Worm (Caenorhabditis elegans): ENCODE results near the gene F16G10.13.

Gene F16G10.13

ce11 chrII:2395864-2396263 is at the start of gene F16G10.13:
TSS of gene F16G10.13 (minus strand) at chrII:2395964.
- TF ChIP-seq dao-5 (tag; optimal IDR thresholded peaks at IDR 0.05) (no peak), W03F9.2 (tag; optimal IDR thresholded peaks at IDR 0.05) (no peak), him-1 (tag; optimal IDR thresholded peaks at IDR 0.05) (no peak)

ce11 chrII:2445164-2445563 is 49.4 kb upstream of the F16G10.13 start:
- TF ChIP-seq dao-5 (tag; optimal IDR thresholded peaks at IDR 0.05) (no peak), W03F9.2 (tag; optimal IDR thresholded peaks at IDR 0.05) (no peak), him-1 (tag; optimal IDR thresholded peaks at IDR 0.05) (no peak)

- TF ChIP-seq dao-5 (tag; optimal IDR thresholded peaks at IDR 0.05) (no peak), W03F9.2 (tag; optimal IDR thresholded peaks at IDR 0.05) (no peak), him-1 (tag; optimal IDR thresholded peaks at IDR 0.05) (no peak)
Observed at ce11 chrII:2442979-2443378, 47.2 kb upstream of the F16G10.13 start, which contains the start of gene vab-19. TSS of gene vab-19 (plus strand) at chrII:2443279.

- TF ChIP-seq him-1 (tag; optimal IDR thresholded peaks at IDR 0.05) = no peak
- TF ChIP-seq dao-5 (tag; optimal IDR thresholded peaks at IDR 0.05) = no peak
Observed at ce11 chrII:2442243-2442642, 46.5 kb upstream of the F16G10.13 start.

ce11 chrII:2440312-2440711 is 44.5 kb upstream of the F16G10.13 start:
- no peak for TF ChIP-seq W03F9.2 (tag; optimal IDR thresholded peaks at IDR 0.05)
- no peak for TF ChIP-seq dao-5 (tag; optimal IDR thresholded peaks at IDR 0.05)
- no peak for TF ChIP-seq him-1 (tag; optimal IDR thresholded peaks at IDR 0.05)

ce11 chrII:2438944-2439343 is 43.2 kb upstream of the F16G10.13 start:
- TF ChIP-seq W03F9.2 (tag; optimal IDR thresholded peaks at IDR 0.05) (no peak), him-1 (tag; optimal IDR thresholded peaks at IDR 0.05) (no peak), dao-5 (tag; optimal IDR thresholded peaks at IDR 0.05) (no peak)

- TF ChIP-seq W03F9.2 (tag; optimal IDR thresholded peaks at IDR 0.05) (no peak), dao-5 (tag; optimal IDR thresholded peaks at IDR 0.05) (no peak), him-1 (tag; optimal IDR thresholded peaks at IDR 0.05) (no peak)
Observed at ce11 chrII:2438180-2438579, 42.4 kb upstream of the F16G10.13 start.

ce11 chrII:2436757-2437156 is 41.0 kb upstream of the F16G10.13 start:
- no peak for TF ChIP-seq dao-5 (tag; optimal IDR thresholded peaks at IDR 0.05)
- TF ChIP-seq him-1 (tag; optimal IDR thresholded peaks at IDR 0.05) = no peak
- TF ChIP-seq W03F9.2 (tag; optimal IDR thresholded peaks at IDR 0.05) = no peak

ce11 chrII:2435566-2435965 is 39.8 kb upstream of the F16G10.13 start:
- TF ChIP-seq him-1 (tag; optimal IDR thresholded peaks at IDR 0.05) = no peak
- no peak for TF ChIP-seq dao-5 (tag; optimal IDR thresholded peaks at IDR 0.05)
- no peak for TF ChIP-seq W03F9.2 (tag; optimal IDR thresholded peaks at IDR 0.05)

- TF ChIP-seq W03F9.2 (tag; optimal IDR thresholded peaks at IDR 0.05) (no peak), him-1 (tag; optimal IDR thresholded peaks at IDR 0.05) (no peak), dao-5 (tag; optimal IDR thresholded peaks at IDR 0.05) (no peak)
Observed at ce11 chrII:2431972-2432371, 36.2 kb upstream of the F16G10.13 start, which contains the start of gene ceh-86. TSS of gene ceh-86 (minus strand) at chrII:2432072.

- TF ChIP-seq him-1 (tag; optimal IDR thresholded peaks at IDR 0.05) (no peak), dao-5 (tag; optimal IDR thresholded peaks at IDR 0.05) (no peak), W03F9.2 (tag; optimal IDR thresholded peaks at IDR 0.05) (no peak)
Observed at ce11 chrII:2422427-2422826, 26.7 kb upstream of the F16G10.13 start.

- TF ChIP-seq him-1 (tag; optimal IDR thresholded peaks at IDR 0.05) = no peak
- TF ChIP-seq dao-5 (tag; optimal IDR thresholded peaks at IDR 0.05) = no peak
- TF ChIP-seq W03F9.2 (tag; optimal IDR thresholded peaks at IDR 0.05) = no peak
Observed at ce11 chrII:2421905-2422304, 26.1 kb upstream of the F16G10.13 start, which contains the start of gene F42G2.2. TSS of gene F42G2.2 (plus strand) at chrII:2422205.

- no peak for TF ChIP-seq him-1 (tag; optimal IDR thresholded peaks at IDR 0.05)
- no peak for TF ChIP-seq W03F9.2 (tag; optimal IDR thresholded peaks at IDR 0.05)
- TF ChIP-seq dao-5 (tag; optimal IDR thresholded peaks at IDR 0.05) = no peak
Observed at ce11 chrII:2421185-2421584, 25.4 kb upstream of the F16G10.13 start.

ce11 chrII:2420685-2421084 is 24.9 kb upstream of the F16G10.13 start:
- TF ChIP-seq him-1 (tag; optimal IDR thresholded peaks at IDR 0.05) (no peak), W03F9.2 (tag; optimal IDR thresholded peaks at IDR 0.05) (no peak), dao-5 (tag; optimal IDR thresholded peaks at IDR 0.05) (no peak)

- TF ChIP-seq W03F9.2 (tag; optimal IDR thresholded peaks at IDR 0.05) (no peak), dao-5 (tag; optimal IDR thresholded peaks at IDR 0.05) (no peak), him-1 (tag; optimal IDR thresholded peaks at IDR 0.05) (no peak)
Observed at ce11 chrII:2418836-2419235, 23.1 kb upstream of the F16G10.13 start, which contains the start of gene fbxc-20. TSS of gene fbxc-20 (plus strand) at chrII:2419136.

Data from whole organism, L4/young adult.